Fruit fly (Drosophila melanogaster) whole organism, prepupa: Measurements from ENCODE around the gene Traf-like.

ENCODE experiments used
- CG11294 ChIP-seq: fragments of 200-800 bp; sonication (Bioruptor generic); IDR thresholded peaks from 2 replicates; pipeline ENCODE4 v1.3.6; 2022; ENCODE audit warnings: missing biosample characterization, missing genetic modification characterization
- CG11762 ChIP-seq: fragments of 200-800 bp; sonication (Bioruptor generic); optimal IDR thresholded peaks from 3 replicates; lab custom pipeline; 2016; ENCODE audit warnings: missing biosample characterization, missing genetic modification characterization; ENCODE audit not compliant: insufficient read depth
- CG34406 ChIP-seq: fragments of 200-800 bp; sonication (Bioruptor generic); optimal IDR thresholded peaks from 3 replicates; lab custom pipeline; 2016; ENCODE audit warnings: missing biosample characterization, missing genetic modification characterization
- CG6854 ChIP-seq: fragments of 200-800 bp; sonication (Bioruptor generic); optimal IDR thresholded peaks from 2 replicates; lab custom pipeline; 2017; ENCODE audit warnings: missing biosample characterization, mild to moderate bottlenecking, missing genetic modification characterization
- Eip78C ChIP-seq: fragments of 200-800 bp; sonication (Bioruptor generic); peaks from one replicate; lab custom pipeline; 2016; ENCODE audit warnings: missing biosample characterization, missing genetic modification characterization
- Gug ChIP-seq: fragments of 200-800 bp; sonication (Bioruptor generic); IDR thresholded peaks from 2 replicates; pipeline ENCODE4 v1.3.6; 2022; ENCODE audit warnings: missing biosample characterization, missing genetic modification characterization
- Hr38 ChIP-seq: sonication (Bioruptor generic); optimal IDR thresholded peaks from 2 replicates; lab custom pipeline; 2016; ENCODE audit warnings: missing biosample characterization, missing genetic modification characterization
- Hr39 ChIP-seq: fragments of 200-800 bp; sonication (Bioruptor generic); optimal IDR thresholded peaks from 2 replicates; lab custom pipeline; 2016; ENCODE audit warnings: missing biosample characterization, missing genetic modification characterization
- Lpt ChIP-seq: fragments of 200-800 bp; sonication (Bioruptor generic); optimal IDR thresholded peaks from 3 replicates; lab custom pipeline; 2016; ENCODE audit warnings: missing biosample characterization, missing genetic modification characterization
- Smox ChIP-seq: fragments of 200-800 bp; sonication (Bioruptor generic); optimal IDR thresholded peaks from 3 replicates; lab custom pipeline; 2016; ENCODE audit warnings: missing biosample characterization, missing genetic modification characterization
- Sox102F ChIP-seq: fragments of 200-800 bp; sonication (Bioruptor generic); optimal IDR thresholded peaks from 2 replicates; lab custom pipeline; 2016; ENCODE audit warnings: missing biosample characterization, mild to moderate bottlenecking, missing genetic modification characterization
- acj6 ChIP-seq: fragments of 200-800 bp; sonication (Bioruptor generic); optimal IDR thresholded peaks from 3 replicates; lab custom pipeline; 2016; ENCODE audit warnings: missing biosample characterization, missing genetic modification characterization
- esn ChIP-seq: fragments of 200-800 bp; sonication (Bioruptor generic); optimal IDR thresholded peaks from 2 replicates; lab custom pipeline; 2016; ENCODE audit warnings: missing biosample characterization, mild to moderate bottlenecking, missing genetic modification characterization, moderate library complexity
- ss ChIP-seq, 2 experiments: fragments of 200-800 bp; sonication (Bioruptor generic); optimal IDR thresholded peaks; 2 replicates in 1 of 2; 3 replicates in 1 of 2; lab custom pipeline; 2017 to 2018; ENCODE audit warnings: mild to moderate bottlenecking in 2 of 2, missing biosample characterization in 2 of 2, missing genetic modification characterization in 2 of 2, moderate library complexity in 1 of 2

DNA sequence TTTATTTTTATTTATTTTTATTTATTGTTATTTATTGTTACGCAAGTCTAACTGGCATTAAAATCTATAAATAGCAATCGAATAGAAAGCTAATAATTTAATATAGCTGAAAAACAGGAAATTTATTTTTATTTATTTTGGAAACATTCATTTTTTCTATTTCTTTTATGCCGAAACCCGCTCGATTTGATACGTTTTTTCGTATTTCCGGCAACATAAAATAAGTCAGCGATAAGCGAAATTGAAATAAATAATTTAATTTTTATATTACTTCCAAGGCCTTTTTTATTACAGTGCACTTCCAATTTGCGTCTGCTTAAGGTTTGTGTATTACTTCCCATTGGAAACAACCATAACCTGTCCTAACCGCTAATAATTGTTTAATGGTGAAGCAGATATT, 42.9 kb upstream of the Traf-like start:
- TF ChIP-seq Hr38 = no peak
- TF ChIP-seq acj6 (GFP tag; lab: Kevin White, UChicago) = peak; percentile 39
- TF ChIP-seq Gug (GFP tag; lab: Robert Waterston, UW) = no peak
- TF ChIP-seq esn (GFP tag; lab: Kevin White, UChicago) = peak; percentile 29
- no peak for TF ChIP-seq CG34406 (GFP tag; lab: Kevin White, UChicago)
- no peak for TF ChIP-seq CG11762 (GFP tag; lab: Kevin White, UChicago)
- TF ChIP-seq Hr39 = no peak
- TF ChIP-seq Smox (GFP tag; lab: Kevin White, UChicago) = no peak
- TF ChIP-seq Eip78C = peak; percentile 85
- no peak for TF ChIP-seq CG6854
- TF ChIP-seq Sox102F (GFP tag; lab: Kevin White, UChicago) = peak; percentile 54
- TF ChIP-seq Lpt (GFP tag; lab: Kevin White, UChicago) = no peak
- no peak for TF ChIP-seq ss (GFP tag; optimal IDR thresholded peaks at IDR 0.05; lab: Kevin White, UChicago)
- TF ChIP-seq CG11294 (GFP tag; lab: Robert Waterston, UW) = no peak
